Worm (Caenorhabditis elegans): ENCODE results near the gene thn-5.

Gene thn-5

ce11 chrIV:5230530-5230929, at the start of gene thn-5:
TSS of gene thn-5 (plus strand) at chrIV:5230830.
- TF ChIP-seq F13H6.1 (tag; optimal IDR thresholded peaks at IDR 0.05) (no peak), R02D3.7 (tag; optimal IDR thresholded peaks at IDR 0.05) (no peak), lin-11 (tag; optimal IDR thresholded peaks at IDR 0.05) (no peak), elt-1 (tag; optimal IDR thresholded peaks at IDR 0.05) (no peak), mdl-1 (tag; optimal IDR thresholded peaks at IDR 0.05) (no peak), lin-39 (tag; optimal IDR thresholded peaks at IDR 0.05) (no peak), nhr-6 (tag; optimal IDR thresholded peaks at IDR 0.05) (no peak), crh-2 (tag; optimal IDR thresholded peaks at IDR 0.05) (no peak), ZK546.5 (tag; optimal IDR thresholded peaks at IDR 0.05) (no peak), lin-13 (GFP tag; optimal IDR thresholded peaks at IDR 0.05) (no peak), blmp-1 (tag; optimal IDR thresholded peaks at IDR 0.05; ENCODE audit: insufficient read depth) (no peak), elt-3 (tag; optimal IDR thresholded peaks at IDR 0.05) (no peak), ama-1 (optimal IDR thresholded peaks at IDR 0.05) (no peak), aly-2 (tag; optimal IDR thresholded peaks at IDR 0.05) (no peak), ztf-4 (tag; optimal IDR thresholded peaks at IDR 0.05) (no peak), egl-27 (tag; optimal IDR thresholded peaks at IDR 0.05) (no peak), nhr-237 (tag; optimal IDR thresholded peaks at IDR 0.05) (no peak), nhr-11 (tag; optimal IDR thresholded peaks at IDR 0.05) (no peak), mbf-1 (tag; optimal IDR thresholded peaks at IDR 0.05) (no peak)

- no peak for TF ChIP-seq lin-39 (tag; optimal IDR thresholded peaks at IDR 0.05)
- peak; percentile 57 for TF ChIP-seq nhr-10 (tag; optimal IDR thresholded peaks at IDR 0.05)
- TF ChIP-seq nhr-6 (tag; optimal IDR thresholded peaks at IDR 0.05): peak; percentile 89
- TF ChIP-seq lsy-2 (tag; optimal IDR thresholded peaks at IDR 0.05): peak; percentile 92 to 96
- peak; percentile 72 for TF ChIP-seq Y55F3AM.14 (GFP tag; optimal IDR thresholded peaks at IDR 0.05)
- TF ChIP-seq fos-1 (tag; optimal IDR thresholded peaks at IDR 0.05): peak; percentile 82
- no peak for TF ChIP-seq elt-1 (tag; optimal IDR thresholded peaks at IDR 0.05)
- no peak for TF ChIP-seq elt-3 (tag; optimal IDR thresholded peaks at IDR 0.05)
- TF ChIP-seq nhr-21 (tag; optimal IDR thresholded peaks at IDR 0.05): peak; percentile 95
- TF ChIP-seq mab-5 (tag; optimal IDR thresholded peaks at IDR 0.05): peak; percentile 88
- TF ChIP-seq mbf-1 (tag; optimal IDR thresholded peaks at IDR 0.05): no peak
- peak; percentile 91 for TF ChIP-seq lin-13 (GFP tag; optimal IDR thresholded peaks at IDR 0.05)
- peak; percentile 94 for TF ChIP-seq C34F6.9 (tag; optimal IDR thresholded peaks at IDR 0.05)
- no peak for TF ChIP-seq alr-1 (tag; optimal IDR thresholded peaks at IDR 0.05)
- TF ChIP-seq skn-1 (tag; optimal IDR thresholded peaks at IDR 0.05): peak; percentile 59
- peak; percentile 96 for TF ChIP-seq sma-9 (GFP tag; optimal IDR thresholded peaks at IDR 0.05)
- TF ChIP-seq sma-9 (tag; optimal IDR thresholded peaks at IDR 0.05): no peak
- peak; percentile 39 for TF ChIP-seq nhr-237 (tag; optimal IDR thresholded peaks at IDR 0.05)
- TF ChIP-seq nhr-25 (tag; optimal IDR thresholded peaks at IDR 0.05): peak; percentile 96
- TF ChIP-seq peb-1 (tag; optimal IDR thresholded peaks at IDR 0.05): no peak
- TF ChIP-seq mdl-1 (tag; optimal IDR thresholded peaks at IDR 0.05): peak; percentile 3 to 15
- peak; percentile 60 for TF ChIP-seq nhr-77 (tag; optimal IDR thresholded peaks at IDR 0.05)
- no peak for TF ChIP-seq unc-39 (tag; optimal IDR thresholded peaks at IDR 0.05)
- TF ChIP-seq nhr-23 (tag; optimal IDR thresholded peaks at IDR 0.05): no peak
- peak; percentile 100 for TF ChIP-seq blmp-1 (tag; optimal IDR thresholded peaks at IDR 0.05; ENCODE audit: insufficient read depth)
- peak; percentile 95 for TF ChIP-seq crh-2 (tag; optimal IDR thresholded peaks at IDR 0.05)
- peak; percentile 63 for TF ChIP-seq ceh-82 (tag; optimal IDR thresholded peaks at IDR 0.05)
- peak; percentile 86 for TF ChIP-seq snpc-4 (tag; optimal IDR thresholded peaks at IDR 0.05)
- TF ChIP-seq gmeb-1 (tag; optimal IDR thresholded peaks at IDR 0.05): peak; percentile 99
- TF ChIP-seq F13H6.1 (tag; optimal IDR thresholded peaks at IDR 0.05): peak; percentile 93
- TF ChIP-seq dmd-4 (tag; optimal IDR thresholded peaks at IDR 0.05): peak; percentile 45
- peak; percentile 68 for TF ChIP-seq egl-27 (tag; optimal IDR thresholded peaks at IDR 0.05)
- TF ChIP-seq nhr-12 (tag; optimal IDR thresholded peaks at IDR 0.05): peak; percentile 51
- TF ChIP-seq ztf-1 (GFP tag; conservative IDR thresholded peaks at IDR 0.05): no peak
- peak; percentile 82 for TF ChIP-seq ceh-16 (tag; optimal IDR thresholded peaks at IDR 0.05)
- TF ChIP-seq unc-55 (GFP tag; optimal IDR thresholded peaks at IDR 0.05): peak; percentile 90
- peak; percentile 95 for TF ChIP-seq lin-11 (tag; optimal IDR thresholded peaks at IDR 0.05)
- TF ChIP-seq ama-1 (optimal IDR thresholded peaks at IDR 0.05): no peak
- no peak for TF ChIP-seq aly-2 (tag; optimal IDR thresholded peaks at IDR 0.05)
- peak; percentile 60 for TF ChIP-seq ZK546.5 (tag; optimal IDR thresholded peaks at IDR 0.05)
- TF ChIP-seq unc-62 (GFP tag; optimal IDR thresholded peaks at IDR 0.05): no peak
- no peak for TF ChIP-seq ztf-11 (tag; optimal IDR thresholded peaks at IDR 0.05)
- TF ChIP-seq sem-4 (tag; optimal IDR thresholded peaks at IDR 0.05): peak; percentile 94
- TF ChIP-seq R02D3.7 (tag; optimal IDR thresholded peaks at IDR 0.05): peak; percentile 76
- peak; percentile 40 for TF ChIP-seq zag-1 (tag; optimal IDR thresholded peaks at IDR 0.05)
- TF ChIP-seq sma-3 (GFP tag; optimal IDR thresholded peaks at IDR 0.05): peak; percentile 97
- TF ChIP-seq nhr-129 (tag; optimal IDR thresholded peaks at IDR 0.05): peak; percentile 92
- no peak for TF ChIP-seq nhr-11 (tag; optimal IDR thresholded peaks at IDR 0.05)
- TF ChIP-seq ztf-4 (tag; optimal IDR thresholded peaks at IDR 0.05): peak; percentile 90
These were observed 46.9 kb upstream of the thn-5 start, which contains the start of gene W03F8.4 for ce11 chrIV:5183755-5184166. TSS of gene W03F8.4 (plus strand) at chrIV:5184123.

Data from whole organism, L2 larva.